Fruit fly (Drosophila melanogaster) whole organism, pupa: Measurements from ENCODE around the gene CG42718.

Experiments
- CG10348 ChIP-seq: fragments of 200-800 bp; sonication (Bioruptor generic); IDR thresholded peaks from 2 replicates; pipeline ENCODE4 v1.3.6; 2022; ENCODE audit warnings: missing biosample characterization, missing genetic modification characterization
- CG15710 ChIP-seq: fragments of 200-800 bp; sonication (Bioruptor generic); optimal IDR thresholded peaks from 2 replicates; lab custom pipeline; 2018; ENCODE audit warnings: missing biosample characterization, mild to moderate bottlenecking, missing genetic modification characterization, moderate library complexity
- CG32121 ChIP-seq: fragments of 200-800 bp; sonication (Bioruptor generic); IDR thresholded peaks from 2 replicates; pipeline ENCODE4 v1.3.6; 2022; ENCODE audit warnings: missing biosample characterization, missing genetic modification characterization
- D1 ChIP-seq: fragments of 200-800 bp; sonication (Bioruptor generic); optimal IDR thresholded peaks from 2 replicates; lab custom pipeline; 2018; ENCODE audit warnings: missing biosample characterization, mild to moderate bottlenecking, missing genetic modification characterization, moderate library complexity
- EcR ChIP-seq: fragments of 200-800 bp; sonication (Bioruptor generic); optimal IDR thresholded peaks from 3 replicates; lab custom pipeline; 2019; ENCODE audit warnings: missing biosample characterization, missing genetic modification characterization, mild to moderate bottlenecking, moderate library complexity, missing genetic modification reagents
- Ets98B ChIP-seq: fragments of 200-800 bp; sonication (Bioruptor generic); IDR thresholded peaks from 2 replicates; pipeline ENCODE4 v1.3.6; 2022; ENCODE audit warnings: missing biosample characterization, missing genetic modification characterization
- gl ChIP-seq: fragments of 200-800 bp; sonication (Bioruptor generic); optimal IDR thresholded peaks from 2 replicates; lab custom pipeline; 2018; ENCODE audit warnings: missing biosample characterization, mild to moderate bottlenecking, missing genetic modification characterization

DNA sequence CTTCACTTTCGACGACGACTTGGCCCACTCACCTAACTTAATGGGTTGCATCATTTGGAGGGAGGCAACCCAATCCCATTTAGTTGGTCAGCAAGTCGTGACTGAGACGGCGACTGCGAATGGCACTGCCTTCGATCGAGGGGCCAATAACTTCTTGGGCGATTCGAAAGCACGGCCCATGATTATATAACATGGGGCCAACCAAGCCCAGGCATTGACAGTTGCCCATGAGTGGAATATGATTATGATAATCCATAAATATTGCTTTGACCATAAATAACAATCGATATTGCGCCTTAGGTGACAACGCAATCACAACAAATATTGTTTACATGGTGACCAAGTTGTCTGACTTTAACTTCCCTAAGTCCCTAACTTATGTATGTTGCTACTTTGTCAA is 37.3 kb downstream of the CG42718 start, which contains the start of gene CG13048:
- TF ChIP-seq gl (no peak), CG10348 (GFP tag; lab: Robert Waterston, UW) (0 out of 2 replicates have a peak, but pooled peaks have one; percentile 16), CG15710 (no peak), Ets98B (no peak), CG32121 (no peak), D1 (no peak), EcR (GFP tag; lab: Kevin White, UChicago) (no peak)
